Fruit fly (Drosophila melanogaster) S2 (cell line): ENCODE data around the gene Lamtor1.

ENCODE experiments used
- CG8478 ChIP-seq: fragments of >200 bp; optimal IDR thresholded peaks from 2 replicates; lab custom pipeline; 2018
- CTCF ChIP-seq, 2 experiments: fragments of >200 bp; optimal IDR thresholded peaks; 2 replicates each; lab custom pipeline; 2018

- TF ChIP-seq CG8478 (lab: Kevin White, UChicago), result no peak
- TF ChIP-seq CTCF (optimal IDR thresholded peaks at IDR 0.05; lab: Kevin White, UChicago), result no peak
These were observed 37.0 kb downstream of the Lamtor1 start, which contains the start of the genes CG7646 and Nca for dm6 chr3L:19991714-19992231.
